Fruit fly (Drosophila melanogaster): ENCODE data around the gene Meltrin.

Gene Meltrin

dm6 chr3R:14654976-14655896 is 41.9 kb downstream of the Meltrin start (continued):
- TF ChIP-seq CG8765 (GFP tag; IDR thresholded peaks at IDR 0.05) (peak; percentile 90), bcd (GFP tag; optimal IDR thresholded peaks at IDR 0.05) (peak; percentile 93), Poxn (GFP tag; IDR thresholded peaks at IDR 0.05) (peak; percentile 70), CG13624 (GFP tag; optimal IDR thresholded peaks at IDR 0.05) (peak; percentile 93), Bgb (GFP tag; IDR thresholded peaks at IDR 0.05; ENCODE audit: partially characterized antibody) (peak; percentile 61), stwl (tag; optimal IDR thresholded peaks at IDR 0.05) (peak; percentile 41), CG16779 (GFP tag; IDR thresholded peaks at IDR 0.05) (peak; percentile 80), fru (optimal IDR thresholded peaks at IDR 0.05) (no peak), CG1647 (GFP tag; optimal IDR thresholded peaks at IDR 0.05) (peak; percentile 88), crp (GFP tag; optimal IDR thresholded peaks at IDR 0.05) (peak in 1 of 2 experiments; percentile 50), sc (optimal IDR thresholded peaks at IDR 0.05) (no peak), sc (GFP tag; optimal IDR thresholded peaks at IDR 0.05) (peak; percentile 85), gt (GFP tag; IDR thresholded peaks at IDR 0.05) (peak; percentile 67), tna (GFP tag; IDR thresholded peaks at IDR 0.05; ENCODE audit: partially characterized antibody) (no peak), nom (GFP tag; optimal IDR thresholded peaks at IDR 0.05) (peak; percentile 91), HLH3B (GFP tag; IDR thresholded peaks at IDR 0.05) (peak; percentile 89), CG8478 (optimal IDR thresholded peaks at IDR 0.05) (no peak), ham (GFP tag; IDR thresholded peaks at IDR 0.05) (peak; percentile 40; the same call in 1 of the 2 replicates), CG14667 (GFP tag; IDR thresholded peaks at IDR 0.05) (peak; percentile 88), zen (tag; optimal IDR thresholded peaks at IDR 0.05) (peak; percentile 91), CG9817 (tag; optimal IDR thresholded peaks at IDR 0.05) (peak; percentile 94), CG1602 (GFP tag; optimal IDR thresholded peaks at IDR 0.05) (peak; percentile 90), Hmx (GFP tag; optimal IDR thresholded peaks at IDR 0.05) (peak; percentile 71), oc (tag; optimal IDR thresholded peaks at IDR 0.05) (peak; percentile 93), pita (GFP tag; optimal IDR thresholded peaks at IDR 0.05) (no peak), insv (GFP tag; optimal IDR thresholded peaks at IDR 0.05) (no peak), ind (GFP tag; optimal IDR thresholded peaks at IDR 0.05) (peak; percentile 91), cas (GFP tag; IDR thresholded peaks at IDR 0.05) (peak; percentile 72), Ets65A (GFP tag) (peak; percentile 97), pzg (GFP tag; optimal IDR thresholded peaks at IDR 0.05) (peak; percentile 43), CG10267 (tag; optimal IDR thresholded peaks at IDR 0.05) (peak; percentile 84), exex (tag; optimal IDR thresholded peaks at IDR 0.05) (peak; percentile 83), CG15073 (GFP tag; optimal IDR thresholded peaks at IDR 0.05) (no peak), Neu2 (GFP tag; optimal IDR thresholded peaks at IDR 0.05; ENCODE audit: borderline replicate concordance) (peak; percentile 67), Ssrp (tag; optimal IDR thresholded peaks at IDR 0.05) (peak; percentile 88), Oli (tag; optimal IDR thresholded peaks at IDR 0.05) (peak; percentile 95), ab (GFP tag; optimal IDR thresholded peaks at IDR 0.05) (peak; percentile 75), CG10147 (GFP tag; optimal IDR thresholded peaks at IDR 0.05) (peak; percentile 84), h (optimal IDR thresholded peaks at IDR 0.05) (no peak), sima (GFP tag; optimal IDR thresholded peaks at IDR 0.05) (peak; percentile 79), chinmo (GFP tag; IDR thresholded peaks at IDR 0.05; ENCODE audit: partially characterized antibody) (peak; percentile 82; the same call in 3 of the 4 replicates), CG42726 (GFP tag; IDR thresholded peaks at IDR 0.05; ENCODE audit: partially characterized antibody) (no peak), Max (GFP tag; optimal IDR thresholded peaks at IDR 0.05) (peak; percentile 92), CG5953 (GFP tag; IDR thresholded peaks at IDR 0.05) (peak; percentile 88), CG12391 (tag; optimal IDR thresholded peaks at IDR 0.05) (peak; percentile 92), inv (GFP tag; IDR thresholded peaks at IDR 0.05; ENCODE audit: partially characterized antibody) (peak; percentile 32; the same call in 1 of the 2 replicates), Sin3A (optimal IDR thresholded peaks at IDR 0.05) (no peak), Xbp1 (GFP tag; optimal IDR thresholded peaks at IDR 0.05) (peak; percentile 93), pan (optimal IDR thresholded peaks at IDR 0.05) (no peak), pan (GFP tag; optimal IDR thresholded peaks at IDR 0.05 in 1 of 2, IDR thresholded peaks at IDR 0.05 in 1 of 2) (peak in 1 of 2 experiments; percentile 93)

Data from whole organism, embryonic.